Fruit fly (Drosophila melanogaster): ENCODE measurements around the gene Naa40.

Naa40 gene

dm6 chr3R:29773833-29774324 is 49.1 kb upstream of the Naa40 start (continued):
- TF ChIP-seq phol (tag; optimal IDR thresholded peaks at IDR 0.05): peak; percentile 67
- TF ChIP-seq Fer3 (tag; optimal IDR thresholded peaks at IDR 0.05): peak; percentile 84
- peak; percentile 56 for TF ChIP-seq rib (GFP tag; IDR thresholded peaks at IDR 0.05)
- TF ChIP-seq Hsf (GFP tag; optimal IDR thresholded peaks at IDR 0.05): peak; percentile 75
- TF ChIP-seq org-1 (GFP tag; optimal IDR thresholded peaks at IDR 0.05): peak; percentile 48
- TF ChIP-seq Oli (tag; optimal IDR thresholded peaks at IDR 0.05): peak; percentile 76
- TF ChIP-seq HmgD (GFP tag; optimal IDR thresholded peaks at IDR 0.05): no peak
- TF ChIP-seq Dbx (GFP tag; IDR thresholded peaks at IDR 0.05): peak; percentile 85
- peak; percentile 88 for TF ChIP-seq zfh2 (GFP tag; optimal IDR thresholded peaks at IDR 0.05)
- no peak for TF ChIP-seq Kr (GFP tag; optimal IDR thresholded peaks at IDR 0.05)
- peak; percentile 21 for TF ChIP-seq Mad (GFP tag; optimal IDR thresholded peaks at IDR 0.05)
- TF ChIP-seq seq (GFP tag; IDR thresholded peaks at IDR 0.05): peak; percentile 49; the same call in 1 of the 2 replicates
- peak; percentile 28 for TF ChIP-seq CG8290 (GFP tag; optimal IDR thresholded peaks at IDR 0.05)
- peak in 1 of 2 experiments; percentile 70 for TF ChIP-seq CG8290 (tag; optimal IDR thresholded peaks at IDR 0.05)
- no peak for TF ChIP-seq nau (GFP tag; optimal IDR thresholded peaks at IDR 0.05)
- peak; percentile 71 for TF ChIP-seq Drgx (GFP tag; IDR thresholded peaks at IDR 0.05)
- TF ChIP-seq CG9797 (GFP tag; optimal IDR thresholded peaks at IDR 0.05): no peak
- TF ChIP-seq CG10431 (GFP tag; optimal IDR thresholded peaks at IDR 0.05): no peak
- TF ChIP-seq CG17829 (tag; optimal IDR thresholded peaks at IDR 0.05): peak; percentile 35
- TF ChIP-seq sug (tag; optimal IDR thresholded peaks at IDR 0.05): peak; percentile 40
- no peak for TF ChIP-seq CG34224 (GFP tag; IDR thresholded peaks at IDR 0.05; ENCODE audit: partially characterized antibody)
- peak; percentile 51 for TF ChIP-seq twi (tag; optimal IDR thresholded peaks at IDR 0.05)
- no peak for TF ChIP-seq zen2 (GFP tag; IDR thresholded peaks at IDR 0.05; ENCODE audit: partially characterized antibody)
- TF ChIP-seq so (GFP tag; IDR thresholded peaks at IDR 0.05): peak; percentile 57; the same call in 2 of the 3 replicates
- no peak for TF ChIP-seq Sin3A (optimal IDR thresholded peaks at IDR 0.05)
- no peak for TF ChIP-seq gcm (GFP tag; optimal IDR thresholded peaks at IDR 0.05)
- peak in 1 of 2 experiments; percentile 8 for TF ChIP-seq tll (GFP tag; optimal IDR thresholded peaks at IDR 0.05)
- peak; percentile 57 for TF ChIP-seq CG17359 (tag; optimal IDR thresholded peaks at IDR 0.05)
- TF ChIP-seq Dp (GFP tag; optimal IDR thresholded peaks at IDR 0.05): no peak
- TF ChIP-seq oc (tag; optimal IDR thresholded peaks at IDR 0.05): peak; percentile 38
- peak; percentile 52; the same call in 1 of the 2 replicates for TF ChIP-seq peb (GFP tag; IDR thresholded peaks at IDR 0.05)
- peak; percentile 44 for TF ChIP-seq CG13123 (GFP tag; optimal IDR thresholded peaks at IDR 0.05)
- peak; percentile 75 for TF ChIP-seq CG13775 (GFP tag; optimal IDR thresholded peaks at IDR 0.05)
- TF ChIP-seq CG11723 (GFP tag; optimal IDR thresholded peaks at IDR 0.05): peak; percentile 41
- no peak for TF ChIP-seq CG6791 (GFP tag; IDR thresholded peaks at IDR 0.05; ENCODE audit: partially characterized antibody)
- TF ChIP-seq slp2 (GFP tag; optimal IDR thresholded peaks at IDR 0.05): peak; percentile 59
- peak; percentile 56; the same call in 1 of the 2 replicates for TF ChIP-seq MBD-R2 (GFP tag; IDR thresholded peaks at IDR 0.05)
- TF ChIP-seq MESR4 (GFP tag; optimal IDR thresholded peaks at IDR 0.05): no peak
- peak; percentile 0 for TF ChIP-seq CG7987 (GFP tag; optimal IDR thresholded peaks at IDR 0.05)
- 0 out of 2 replicates have a peak, but pooled peaks have one; percentile 6 for TF ChIP-seq CG16779 (GFP tag; IDR thresholded peaks at IDR 0.05)
- peak; percentile 76 for TF ChIP-seq Meics (GFP tag; optimal IDR thresholded peaks at IDR 0.05)
- TF ChIP-seq pnt (GFP tag; optimal IDR thresholded peaks at IDR 0.05): peak; percentile 56
- peak; percentile 92 for TF ChIP-seq CG10274 (GFP tag; optimal IDR thresholded peaks at IDR 0.05)
- peak; percentile 41 for TF ChIP-seq luna (GFP tag; optimal IDR thresholded peaks at IDR 0.05)
- no peak for TF ChIP-seq Doc2 (GFP tag; IDR thresholded peaks at IDR 0.05)
- TF ChIP-seq Vsx1 (GFP tag; optimal IDR thresholded peaks at IDR 0.05): no peak
- peak; percentile 48 for TF ChIP-seq schlank (tag; optimal IDR thresholded peaks at IDR 0.05)
- TF ChIP-seq B-H2 (GFP tag; optimal IDR thresholded peaks at IDR 0.05): peak; percentile 64
- TF ChIP-seq CG12769 (tag; optimal IDR thresholded peaks at IDR 0.05): peak; percentile 90
- no peak for TF ChIP-seq CG3838 (GFP tag; optimal IDR thresholded peaks at IDR 0.05)
